Worm (Caenorhabditis elegans) whole organism, L3 larva: Measurements from ENCODE around the gene DH11.2.
A peak's percentile ranks its signal among the peaks of the same experiment; 100 is the strongest.

ENCODE experiments used
- R02D3.7 ChIP-seq: fragments of 150-350 bp; optimal IDR thresholded peaks from 2 replicates; lab custom pipeline; 2014; ENCODE audit warnings: missing biosample characterization, missing genetic modification characterization
- ZK546.5 ChIP-seq: sonication (generic microtip); optimal IDR thresholded peaks from 2 replicates; lab custom pipeline; 2017; ENCODE audit warnings: missing biosample characterization, missing genetic modification characterization
- aly-2 ChIP-seq: fragments of 150-350 bp; optimal IDR thresholded peaks from 2 replicates; lab custom pipeline; 2014; ENCODE audit warnings: missing biosample characterization, missing genetic modification characterization
- ama-1 ChIP-seq: fragments of 150-350 bp; optimal IDR thresholded peaks from 2 replicates; lab custom pipeline; 2018
- ceh-16 ChIP-seq: sonication (generic microtip); optimal IDR thresholded peaks from 2 replicates; lab custom pipeline; 2017; ENCODE audit warnings: missing biosample characterization, missing genetic modification characterization
- ceh-82 ChIP-seq: fragments of 150-350 bp; optimal IDR thresholded peaks from 2 replicates; lab custom pipeline; 2014; ENCODE audit warnings: missing biosample characterization, missing genetic modification characterization
- daf-12 ChIP-seq: fragments of 150-350 bp; optimal IDR thresholded peaks from 2 replicates; lab custom pipeline; 2014; ENCODE audit warnings: missing biosample characterization, missing genetic modification reagents, missing genetic modification characterization
- egl-5 ChIP-seq: fragments of 150-350 bp; optimal IDR thresholded peaks from 2 replicates; lab custom pipeline; 2017; ENCODE audit warnings: missing biosample characterization, missing genetic modification reagents, missing genetic modification characterization, inconsistent platforms
- elt-1 ChIP-seq: fragments of 150-350 bp; optimal IDR thresholded peaks from 2 replicates; lab custom pipeline; 2014; ENCODE audit warnings: missing biosample characterization, missing genetic modification characterization
- elt-2 ChIP-seq: sonication (generic microtip); optimal IDR thresholded peaks from 2 replicates; lab custom pipeline; 2016; ENCODE audit warnings: missing genetic modification reagents, mild to moderate bottlenecking, missing genetic modification characterization, missing compliant biosample characterization
- eor-1 ChIP-seq, 2 experiments: fragments of 150-350 bp; optimal IDR thresholded peaks; 2 replicates each; lab custom pipeline; 2014 to 2018; ENCODE audit warnings: missing biosample characterization in 2 of 2, missing genetic modification characterization in 2 of 2
- fkh-10 ChIP-seq: sonication (generic microtip); optimal IDR thresholded peaks from 2 replicates; lab custom pipeline; 2017; ENCODE audit warnings: missing biosample characterization, missing genetic modification reagents, missing genetic modification characterization
- fos-1 ChIP-seq: fragments of 150-350 bp; optimal IDR thresholded peaks from 2 replicates; lab custom pipeline; 2014; ENCODE audit warnings: missing biosample characterization, missing genetic modification characterization
- lin-39 ChIP-seq: fragments of 150-350 bp; optimal IDR thresholded peaks from 2 replicates; lab custom pipeline; 2018; ENCODE audit warnings: missing biosample characterization, missing genetic modification reagents, missing genetic modification characterization
- mml-1 ChIP-seq: fragments of 150-350 bp; sonication (generic microtip); optimal IDR thresholded peaks from 3 replicates; lab custom pipeline; 2014; ENCODE audit warnings: missing biosample characterization, missing genetic modification characterization
- nfya-1 ChIP-seq: sonication (generic microtip); optimal IDR thresholded peaks from 2 replicates; lab custom pipeline; 2017; ENCODE audit warnings: missing genetic modification characterization, mild to moderate bottlenecking, missing compliant biosample characterization, antibody characterized with exemption, moderate library complexity; ENCODE audit not compliant: insufficient read depth
- nhr-11 ChIP-seq: fragments of 150-350 bp; optimal IDR thresholded peaks from 2 replicates; lab custom pipeline; 2014; ENCODE audit warnings: missing biosample characterization, missing genetic modification characterization
- nhr-23 ChIP-seq: fragments of 150-350 bp; optimal IDR thresholded peaks from 2 replicates; lab custom pipeline; 2014; ENCODE audit warnings: missing biosample characterization, missing genetic modification reagents, missing genetic modification characterization
- nhr-67 ChIP-seq: fragments of 150-350 bp; optimal IDR thresholded peaks from 2 replicates; lab custom pipeline; 2014; ENCODE audit warnings: missing biosample characterization, missing genetic modification characterization
- nhr-76 ChIP-seq: fragments of 150-350 bp; sonication (generic microtip); optimal IDR thresholded peaks from 5 replicates; lab custom pipeline; 2014; ENCODE audit warnings: missing biosample characterization, missing genetic modification characterization
- nhr-77 ChIP-seq: fragments of 150-350 bp; optimal IDR thresholded peaks from 2 replicates; lab custom pipeline; 2014; ENCODE audit warnings: missing biosample characterization, missing genetic modification characterization
- pha-4 ChIP-seq: fragments of 150-350 bp; optimal IDR thresholded peaks from 2 replicates; lab custom pipeline; 2014; ENCODE audit warnings: missing biosample characterization, missing genetic modification reagents, missing genetic modification characterization
- pqm-1 ChIP-seq: fragments of 150-350 bp; optimal IDR thresholded peaks from 2 replicates; lab custom pipeline; 2017; ENCODE audit warnings: missing biosample characterization, missing genetic modification characterization, inconsistent platforms
- sea-2 ChIP-seq: fragments of 150-350 bp; sonication (generic microtip); optimal IDR thresholded peaks from 4 replicates; lab custom pipeline; 2014; ENCODE audit warnings: missing biosample characterization, missing genetic modification reagents, missing genetic modification characterization
- skn-1 ChIP-seq: fragments of 150-350 bp; optimal IDR thresholded peaks from 2 replicates; lab custom pipeline; 2014; ENCODE audit warnings: missing biosample characterization, missing genetic modification characterization
- tbx-2 ChIP-seq: sonication (generic microtip); optimal IDR thresholded peaks from 2 replicates; lab custom pipeline; 2016; ENCODE audit warnings: mild to moderate bottlenecking, missing genetic modification characterization, missing compliant biosample characterization
- unc-62 ChIP-seq: fragments of 150-350 bp; sonication (generic microtip); optimal IDR thresholded peaks from 4 replicates; lab custom pipeline; 2014; ENCODE audit warnings: missing biosample characterization, missing genetic modification reagents, missing genetic modification characterization

DH11.2 gene

DNA sequence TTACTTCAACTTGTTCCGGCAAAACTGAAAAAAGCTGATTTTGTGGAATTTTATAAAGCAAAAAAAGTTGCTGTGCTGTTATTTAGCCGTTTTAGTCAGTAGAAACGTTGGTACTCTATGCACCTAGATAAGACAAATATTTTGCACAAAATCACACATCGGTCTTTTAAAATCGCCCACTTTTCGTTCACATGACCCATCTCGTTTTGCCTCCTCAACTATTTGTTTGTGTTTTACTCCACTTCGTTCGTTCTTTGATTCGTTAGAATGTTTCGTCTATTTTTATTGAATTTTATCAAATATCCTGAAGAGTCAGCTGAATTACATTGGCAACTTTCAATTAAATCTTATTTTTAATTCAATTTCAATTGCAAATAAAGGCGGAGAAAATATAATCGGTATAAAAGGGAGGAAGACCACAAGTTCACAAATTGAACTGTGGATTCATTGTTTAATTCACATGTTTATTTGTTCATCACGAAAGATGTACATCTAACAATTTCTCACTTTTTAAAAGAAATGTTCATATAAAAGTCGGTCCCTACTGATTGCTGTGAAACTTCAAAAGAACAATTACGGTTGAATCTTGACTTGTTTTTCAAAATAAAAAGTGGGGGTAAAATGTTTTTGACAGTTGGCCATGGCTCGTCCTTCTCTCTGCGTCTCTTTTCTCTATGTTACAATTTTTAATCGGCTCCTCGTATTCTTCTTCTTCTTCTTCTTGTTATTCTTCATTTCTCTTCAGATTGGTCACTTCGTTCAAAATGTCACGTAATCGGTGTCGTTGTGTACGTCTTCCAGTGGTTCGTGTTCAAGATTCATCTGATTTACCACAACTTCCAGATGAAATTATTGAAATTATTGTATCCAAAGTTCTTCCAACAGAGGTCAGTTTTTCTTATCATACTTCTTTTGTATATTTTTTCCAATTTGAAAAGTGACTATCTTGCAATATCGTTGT lies at the start of gene DH11.2:
Gene DH11.2 (plus strand): TSS at position 746 of the 961 bp plus-strand sequence.
- peak; percentile 29 for TF ChIP-seq elt-2 (tag; lab: Kevin White, UChicago)
- TF ChIP-seq eor-1 (tag; optimal IDR thresholded peaks at IDR 0.05; lab: Kevin White, UChicago), result no peak
- peak; percentile 65 for TF ChIP-seq pqm-1 (tag; lab: Kevin White, UChicago)
- TF ChIP-seq ama-1 (lab: Kevin White, UChicago), result peak; percentile 56
- peak; percentile 76 for TF ChIP-seq pha-4 (tag; lab: Kevin White, UChicago)
- TF ChIP-seq nhr-76 (tag; lab: Kevin White, UChicago), result no peak

DNA sequence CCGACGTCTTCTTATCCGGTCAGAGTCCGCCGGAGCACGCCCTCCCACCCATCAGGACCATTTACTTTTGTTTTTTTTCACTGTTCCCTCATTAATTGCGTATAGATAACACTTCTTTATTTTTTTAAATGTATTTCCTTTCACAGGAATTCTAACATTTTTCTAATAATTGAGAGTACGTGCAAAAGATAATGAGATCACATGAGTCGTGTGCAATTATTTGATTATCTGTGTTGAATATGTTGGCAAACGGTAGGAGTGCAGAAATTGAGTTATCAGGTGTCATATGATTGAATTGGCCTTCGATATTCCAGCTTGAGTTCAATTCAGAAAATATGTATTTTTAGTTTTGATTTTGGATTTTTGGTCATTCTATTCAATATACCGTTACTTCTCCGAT lies 44.2 kb upstream of the DH11.2 start:
- TF ChIP-seq pqm-1 (tag; lab: Kevin White, UChicago) (no peak), nhr-67 (tag; lab: Kevin White, UChicago) (no peak), mml-1 (tag; lab: Kevin White, UChicago) (no peak), unc-62 (GFP tag; lab: Kevin White, UChicago) (no peak), egl-5 (tag; lab: Kevin White, UChicago) (no peak)

DNA sequence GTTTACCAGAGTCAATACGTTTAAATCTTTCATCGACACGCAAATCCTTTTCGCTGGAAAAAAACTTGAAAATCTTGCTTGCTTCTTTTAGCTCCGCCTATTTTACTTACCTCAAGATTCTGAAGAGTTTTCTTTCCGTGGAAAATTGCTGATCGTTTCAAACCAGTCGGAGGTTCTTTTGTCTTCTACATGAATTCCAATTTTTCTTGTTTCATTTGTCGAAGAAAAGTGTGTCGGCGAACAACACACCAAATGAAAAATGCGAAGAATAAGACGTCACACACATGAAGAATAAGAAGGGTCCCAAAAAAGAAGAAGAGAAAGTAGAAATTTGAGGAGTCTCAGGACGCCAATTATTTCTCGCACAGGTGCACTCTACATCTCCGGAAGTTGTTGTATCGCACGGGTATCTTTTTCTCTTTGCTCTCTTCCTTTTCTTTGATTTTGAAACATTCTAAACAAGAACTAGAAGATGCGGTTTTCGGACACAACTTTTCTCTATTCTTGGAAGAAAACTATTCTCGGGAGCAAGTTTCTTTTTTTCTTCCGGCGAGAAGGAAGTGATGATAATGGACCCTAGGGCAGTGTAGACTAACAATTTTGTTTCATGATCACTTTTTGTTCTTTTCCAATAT lies 38.3 kb upstream of the DH11.2 start:
- TF ChIP-seq mml-1 (tag; lab: Kevin White, UChicago) (no peak), elt-2 (tag; lab: Kevin White, UChicago) (no peak), nfya-1 (tag; lab: Kevin White, UChicago) (no peak), ama-1 (lab: Kevin White, UChicago) (no peak), nhr-67 (tag; lab: Kevin White, UChicago) (no peak), ceh-82 (tag; lab: Kevin White, UChicago) (no peak), nhr-11 (tag; lab: Kevin White, UChicago) (no peak), tbx-2 (tag; lab: Kevin White, UChicago) (peak; percentile 6), sea-2 (GFP tag; lab: Kevin White, UChicago) (no peak), lin-39 (tag; lab: Kevin White, UChicago) (peak; percentile 17), daf-12 (no peak), ZK546.5 (tag; lab: Kevin White, UChicago) (no peak), aly-2 (no peak), R02D3.7 (no peak), nhr-77 (tag; lab: Kevin White, UChicago) (no peak), ceh-16 (no peak), fkh-10 (GFP tag; lab: Kevin White, UChicago) (no peak), unc-62 (GFP tag; lab: Kevin White, UChicago) (no peak)
- TF ChIP-seq, all 47 proteins: peak for 2

ce11 chrII:7976308-7976707 lies 36.3 kb upstream of the DH11.2 start, which contains the start of gene DH11.5:
DH11.5 (plus strand) TSS chrII:7976608.
- TF ChIP-seq daf-12 (no peak), skn-1 (tag; lab: Kevin White, UChicago) (no peak), elt-1 (tag; lab: Kevin White, UChicago) (no peak), R02D3.7 (no peak), elt-2 (tag; lab: Kevin White, UChicago) (no peak), sea-2 (GFP tag; lab: Kevin White, UChicago) (no peak), unc-62 (GFP tag; lab: Kevin White, UChicago) (no peak), nhr-76 (tag; lab: Kevin White, UChicago) (no peak), pqm-1 (tag; lab: Kevin White, UChicago) (no peak)

- TF ChIP-seq nhr-23 (tag; lab: Kevin White, UChicago), result no peak
- TF ChIP-seq egl-5 (tag; lab: Kevin White, UChicago), result no peak
- no peak for TF ChIP-seq pqm-1 (tag; lab: Kevin White, UChicago)
- TF ChIP-seq elt-2 (tag; lab: Kevin White, UChicago), result no peak
Observed at ce11 chrII:7977513-7977912, 35.1 kb upstream of the DH11.2 start.

- no peak for TF ChIP-seq ceh-82 (tag; lab: Kevin White, UChicago)
- no peak for TF ChIP-seq fos-1 (tag; lab: Kevin White, UChicago)
- TF ChIP-seq lin-39 (tag; lab: Kevin White, UChicago), result peak; percentile 3
- TF ChIP-seq egl-5 (tag; lab: Kevin White, UChicago), result peak; percentile 51
- TF ChIP-seq, all 47 proteins: peak for 2
Observed at ce11 chrII:7981084-7981483, 31.5 kb upstream of the DH11.2 start.
